Worm (Caenorhabditis elegans) whole organism, young adult: ENCODE data around the gene F18E3.12.

Experiments
- B0261.1 ChIP-seq: sonication (generic microtip); optimal IDR thresholded peaks from 2 replicates; lab custom pipeline; 2016; ENCODE audit warnings: mild to moderate bottlenecking, missing genetic modification characterization, moderate library complexity, missing compliant biosample characterization
- F10E7.11 ChIP-seq: sonication (generic microtip); optimal IDR thresholded peaks from 2 replicates; lab custom pipeline; 2017; ENCODE audit warnings: mild to moderate bottlenecking, missing genetic modification characterization, moderate library complexity, missing compliant biosample characterization
- F23B12.7 ChIP-seq: sonication (generic microtip); optimal IDR thresholded peaks from 2 replicates; lab custom pipeline; 2017; ENCODE audit warnings: missing genetic modification characterization, mild to moderate bottlenecking, missing compliant biosample characterization, antibody characterized with exemption, moderate library complexity; ENCODE audit not compliant: insufficient read depth
- F33H1.4 ChIP-seq: fragments of 200-800 bp; sonication (Bioruptor generic); IDR thresholded peaks from 2 replicates; pipeline ENCODE4 v1.3.6; 2022; ENCODE audit warnings: missing genetic modification reagents, missing genetic modification characterization, missing compliant biosample characterization
- F52B5.7 ChIP-seq: sonication (generic microtip); optimal IDR thresholded peaks from 2 replicates; lab custom pipeline; 2016; ENCODE audit warnings: mild to moderate bottlenecking, missing genetic modification characterization, missing compliant biosample characterization
- F57A8.1 ChIP-seq: fragments of 200-800 bp; sonication (Bioruptor generic); optimal IDR thresholded peaks from 2 replicates; lab custom pipeline; 2018; ENCODE audit warnings: mild to moderate bottlenecking, missing genetic modification characterization, moderate library complexity, missing compliant biosample characterization
- K11D2.4 ChIP-seq: fragments of 200-800 bp; sonication (Bioruptor generic); IDR thresholded peaks from 2 replicates; pipeline ENCODE4 v1.3.6; 2022; ENCODE audit warnings: missing genetic modification reagents, missing genetic modification characterization, missing compliant biosample characterization
- Y56A3A.18 ChIP-seq: fragments of 200-800 bp; sonication (Bioruptor generic); IDR thresholded peaks from 2 replicates; pipeline ENCODE4 v1.3.6; 2022; ENCODE audit warnings: missing genetic modification reagents, missing genetic modification characterization, missing compliant biosample characterization
- Y67H2A.10 ChIP-seq: fragments of 200-800 bp; sonication (Bioruptor generic); conservative IDR thresholded peaks from 2 replicates; pipeline ENCODE4 v1.3.6; 2022; ENCODE audit warnings: missing genetic modification reagents, missing genetic modification characterization, missing compliant biosample characterization
- Y95B8A.8 ChIP-seq: fragments of 200-800 bp; sonication (Bioruptor generic); IDR thresholded peaks from 2 replicates; pipeline ENCODE4 v1.3.6; 2022; ENCODE audit warnings: missing genetic modification reagents, missing genetic modification characterization, missing compliant biosample characterization
- aptf-2 ChIP-seq: fragments of 200-800 bp; sonication (Bioruptor generic); conservative IDR thresholded peaks from 2 replicates; pipeline ENCODE4 v1.3.6; 2022; ENCODE audit warnings: missing genetic modification reagents, missing genetic modification characterization, missing compliant biosample characterization
- aptf-3 ChIP-seq: fragments of 200-800 bp; sonication (Bioruptor generic); IDR thresholded peaks from 2 replicates; pipeline ENCODE4 v1.3.6; 2022; ENCODE audit warnings: missing genetic modification characterization, missing compliant biosample characterization
- ccch-3 ChIP-seq: fragments of 200-800 bp; sonication (Bioruptor generic); optimal IDR thresholded peaks from 2 replicates; lab custom pipeline; 2018; ENCODE audit warnings: mild to moderate bottlenecking, missing genetic modification characterization, missing compliant biosample characterization
- ceh-58 ChIP-seq: fragments of 200-800 bp; sonication (Bioruptor generic); IDR thresholded peaks from 2 replicates; pipeline ENCODE4 v1.3.6; 2022; ENCODE audit warnings: missing genetic modification characterization, missing compliant biosample characterization
- ceh-79 ChIP-seq: sonication (generic microtip); optimal IDR thresholded peaks from 2 replicates; lab custom pipeline; 2017; ENCODE audit warnings: mild to moderate bottlenecking, missing genetic modification characterization, missing compliant biosample characterization
- ceh-91 ChIP-seq: fragments of 200-800 bp; sonication (Bioruptor generic); IDR thresholded peaks from 2 replicates; pipeline ENCODE4 v1.3.6; 2022; ENCODE audit warnings: missing genetic modification reagents, missing genetic modification characterization, missing compliant biosample characterization
- dox-1 ChIP-seq: fragments of 200-800 bp; sonication (Bioruptor generic); IDR thresholded peaks from 2 replicates; pipeline ENCODE4 v1.3.6; 2022; ENCODE audit warnings: missing genetic modification reagents, missing genetic modification characterization, missing compliant biosample characterization
- fkh-3 ChIP-seq: sonication (generic microtip); optimal IDR thresholded peaks from 2 replicates; lab custom pipeline; 2016; ENCODE audit warnings: mild to moderate bottlenecking, missing genetic modification characterization, missing compliant biosample characterization
- hmg-1.2 ChIP-seq: fragments of 200-800 bp; sonication (Bioruptor generic); IDR thresholded peaks from 2 replicates; pipeline ENCODE4 v1.3.6; 2022; ENCODE audit warnings: missing genetic modification reagents, missing genetic modification characterization, missing compliant biosample characterization
- hmg-20 ChIP-seq: fragments of 200-800 bp; sonication (Bioruptor generic); IDR thresholded peaks from 2 replicates; pipeline ENCODE4 v1.3.6; 2022; ENCODE audit warnings: missing genetic modification reagents, missing genetic modification characterization, missing compliant biosample characterization
- hsf-1 ChIP-seq: fragments of 200-800 bp; sonication (Bioruptor generic); IDR thresholded peaks from 2 replicates; pipeline ENCODE4 v1.3.6; 2022; ENCODE audit warnings: missing genetic modification reagents, missing genetic modification characterization, missing compliant biosample characterization
- lin-35 ChIP-seq, 3 experiments: fragments of 150-350 bp in 2 of 3; sonication (generic microtip) in 1 of 3; optimal IDR thresholded peaks; 2 replicates each; lab custom pipeline; 2014 to 2018; ENCODE audit warnings: missing biosample characterization in 3 of 3, missing genetic modification characterization in 3 of 3, missing genetic modification reagents in 3 of 3
- lin-40 ChIP-seq: sonication (generic microtip); optimal IDR thresholded peaks from 2 replicates; lab custom pipeline; 2016; ENCODE audit warnings: missing genetic modification characterization, mild to moderate bottlenecking, missing compliant biosample characterization, missing genotype, missing genetic modification reagents
- lir-1 ChIP-seq: fragments of 200-800 bp; sonication (Bioruptor generic); conservative IDR thresholded peaks from 2 replicates; pipeline ENCODE4 v1.3.6; 2022; ENCODE audit warnings: missing genetic modification reagents, missing genetic modification characterization, missing compliant biosample characterization
- madf-10 ChIP-seq: sonication (generic microtip); optimal IDR thresholded peaks from 2 replicates; lab custom pipeline; 2016; ENCODE audit warnings: mild to moderate bottlenecking, missing genetic modification characterization, missing compliant biosample characterization
- madf-6 ChIP-seq: fragments of 200-800 bp; sonication (Bioruptor generic); IDR thresholded peaks from 2 replicates; pipeline ENCODE4 v1.3.6; 2022; ENCODE audit warnings: missing genetic modification reagents, missing genetic modification characterization, missing compliant biosample characterization
- madf-8 ChIP-seq: fragments of 200-800 bp; sonication (Bioruptor generic); conservative IDR thresholded peaks from 2 replicates; pipeline ENCODE4 v1.3.6; 2022; ENCODE audit warnings: missing genetic modification reagents, missing genetic modification characterization, missing compliant biosample characterization
- mcd-1 ChIP-seq: fragments of 200-800 bp; sonication (Bioruptor generic); IDR thresholded peaks from 2 replicates; pipeline ENCODE4 v1.3.6; 2022; ENCODE audit warnings: missing genetic modification reagents, missing genetic modification characterization, missing compliant biosample characterization
- mxl-1 ChIP-seq: sonication (generic microtip); optimal IDR thresholded peaks from 2 replicates; lab custom pipeline; 2016; ENCODE audit warnings: missing genetic modification characterization, missing compliant biosample characterization
- nfyb-1 ChIP-seq: fragments of 200-800 bp; sonication (Bioruptor generic); IDR thresholded peaks from 2 replicates; pipeline ENCODE4 v1.3.6; 2022; ENCODE audit warnings: missing genetic modification reagents, missing genetic modification characterization, missing compliant biosample characterization
- nhr-80 ChIP-seq: sonication (generic microtip); optimal IDR thresholded peaks from 2 replicates; lab custom pipeline; 2016; ENCODE audit warnings: missing genetic modification characterization, missing compliant biosample characterization
- nhr-90 ChIP-seq: sonication (generic microtip); optimal IDR thresholded peaks from 2 replicates; lab custom pipeline; 2016; ENCODE audit warnings: missing genotype, mild to moderate bottlenecking, missing genetic modification characterization, missing compliant biosample characterization
- rcor-1 ChIP-seq: fragments of 200-800 bp; sonication (Bioruptor generic); IDR thresholded peaks from 2 replicates; pipeline ENCODE4 v1.3.6; 2022; ENCODE audit warnings: missing genetic modification reagents, missing genetic modification characterization, missing compliant biosample characterization
- rec-8 ChIP-seq, 2 experiments: sonication (generic microtip); optimal IDR thresholded peaks; 2 replicates each; lab custom pipeline; 2016; ENCODE audit warnings: mild to moderate bottlenecking in 2 of 2, missing genetic modification characterization in 2 of 2, missing genetic modification reagents in 2 of 2, missing genotype in 2 of 2, missing biosample characterization in 1 of 2, missing compliant biosample characterization in 1 of 2, moderate library complexity in 1 of 2
- repo-1 ChIP-seq: sonication (generic microtip); optimal IDR thresholded peaks from 2 replicates; lab custom pipeline; 2017; ENCODE audit warnings: mild to moderate bottlenecking, missing genetic modification characterization, missing compliant biosample characterization
- rpc-1 ChIP-seq, 2 experiments: fragments of 150-350 bp in 1 of 2; sonication (generic microtip) in 1 of 2; optimal IDR thresholded peaks; 2 replicates each; lab custom pipeline; 2014 to 2018; ENCODE audit warnings: missing biosample characterization in 1 of 2, missing genetic modification characterization in 1 of 2, missing genetic modification reagents in 1 of 2, missing genotype in 1 of 2
- sea-2 ChIP-seq: fragments of 200-800 bp; sonication (Bioruptor generic); IDR thresholded peaks from 2 replicates; pipeline ENCODE4 v1.3.6; 2022; ENCODE audit warnings: missing genetic modification characterization, missing compliant biosample characterization
- snpc-1.3 ChIP-seq: sonication (generic microtip); optimal IDR thresholded peaks from 2 replicates; lab custom pipeline; 2017; ENCODE audit warnings: missing genetic modification characterization, mild to moderate bottlenecking, missing compliant biosample characterization, antibody characterized with exemption, moderate library complexity, missing genotype, missing genetic modification reagents; ENCODE audit not compliant: insufficient read depth
- snpc-3.4 ChIP-seq: sonication (generic microtip); optimal IDR thresholded peaks from 2 replicates; lab custom pipeline; 2017; ENCODE audit warnings: missing genetic modification characterization, mild to moderate bottlenecking, missing compliant biosample characterization, antibody characterized with exemption, moderate library complexity, missing genotype, missing genetic modification reagents
- somi-1 ChIP-seq: fragments of 200-800 bp; sonication (Bioruptor generic); optimal IDR thresholded peaks from 2 replicates; lab custom pipeline; 2018; ENCODE audit warnings: mild to moderate bottlenecking, missing genetic modification characterization, missing compliant biosample characterization
- sptf-2 ChIP-seq: fragments of 200-800 bp; sonication (Bioruptor generic); optimal IDR thresholded peaks from 2 replicates; lab custom pipeline; 2018; ENCODE audit warnings: mild to moderate bottlenecking, missing genetic modification characterization, missing compliant biosample characterization
- zim-3 ChIP-seq: sonication (generic microtip); optimal IDR thresholded peaks from 2 replicates; lab custom pipeline; 2017; ENCODE audit warnings: mild to moderate bottlenecking, missing genetic modification characterization, moderate library complexity, missing compliant biosample characterization

The F18E3.12 gene

DNA sequence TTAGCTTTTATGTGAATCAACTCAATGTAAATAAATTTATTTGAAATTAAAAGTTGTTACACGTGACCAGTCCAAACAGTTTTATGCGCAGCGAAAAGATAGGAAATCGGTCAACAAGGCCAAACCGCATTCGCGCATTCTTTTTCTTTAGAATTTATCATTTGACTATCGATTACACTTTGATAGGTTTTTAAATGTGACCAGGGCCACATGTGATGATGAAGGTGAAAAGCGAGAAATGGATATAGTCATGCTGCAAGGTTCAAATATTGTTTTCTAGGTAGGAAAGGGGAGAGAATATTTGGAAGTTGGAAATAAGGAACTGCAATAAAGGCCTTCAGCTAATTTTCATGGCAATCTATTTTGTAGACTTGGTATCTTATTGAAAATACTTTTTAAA is 22.1 kb downstream of the F18E3.12 start (continued):
- no peak for TF ChIP-seq lin-35 (GFP tag; optimal IDR thresholded peaks at IDR 0.05; lab: Kevin White, UChicago)
- no peak for TF ChIP-seq zim-3 (tag; lab: Kevin White, UChicago)
- no peak; the same call in 1 of the 2 replicates for TF ChIP-seq nfyb-1
- no peak for TF ChIP-seq F23B12.7 (tag; lab: Kevin White, UChicago)
- TF ChIP-seq Y67H2A.10, result no peak
- TF ChIP-seq ceh-91 (GFP tag; lab: Robert Waterston, UW), result no peak
- TF ChIP-seq rcor-1 (GFP tag; lab: Robert Waterston, UW), result no peak
- no peak for TF ChIP-seq dox-1
- TF ChIP-seq fkh-3 (tag; lab: Kevin White, UChicago), result peak; percentile 12
- no peak for TF ChIP-seq F57A8.1 (GFP tag; lab: Kevin White, UChicago)
- TF ChIP-seq sptf-2 (GFP tag; lab: Kevin White, UChicago), result no peak
- TF ChIP-seq F10E7.11 (tag; lab: Kevin White, UChicago), result no peak
- TF ChIP-seq snpc-1.3, result no peak
- TF ChIP-seq sea-2 (GFP tag; lab: Robert Waterston, UW), result no peak
- TF ChIP-seq snpc-3.4, result no peak

DNA sequence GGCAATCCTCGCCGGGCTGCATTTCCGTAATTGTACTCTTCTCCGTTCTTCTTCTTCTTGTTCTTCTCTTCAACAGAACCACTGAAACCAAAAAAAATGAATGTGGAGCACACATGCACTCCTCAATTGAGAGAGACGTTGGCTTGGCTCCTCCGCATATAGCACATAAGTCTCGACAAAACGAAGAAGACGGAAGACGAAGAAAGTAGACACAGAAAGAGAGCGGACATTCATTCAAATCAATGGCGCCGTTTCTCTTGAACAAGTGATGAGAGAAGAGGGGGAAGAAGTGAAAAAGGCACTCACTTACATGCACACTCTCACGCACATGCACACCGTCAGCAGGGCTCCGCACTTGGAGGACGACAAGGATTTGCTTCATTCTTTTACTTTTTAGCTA is 22.8 kb downstream of the F18E3.12 start, which contains the start of gene F25E5.9:
F25E5.9 (minus strand) TSS at position 382 of the 400 bp plus-strand sequence.
- peak; percentile 18; the same call in 1 of the 2 replicates for TF ChIP-seq mcd-1 (GFP tag; lab: Robert Waterston, UW)
- TF ChIP-seq F52B5.7, result peak; percentile 10
- TF ChIP-seq F10E7.11 (tag; lab: Kevin White, UChicago), result peak; percentile 63
- no peak for TF ChIP-seq rpc-1 (optimal IDR thresholded peaks at IDR 0.05; lab: Kevin White, UChicago)
- TF ChIP-seq rpc-1 (tag; optimal IDR thresholded peaks at IDR 0.05; lab: Kevin White, UChicago), result no peak
- 0 out of 2 replicates have a peak, but pooled peaks have one; percentile 16 for TF ChIP-seq K11D2.4 (GFP tag; lab: Robert Waterston, UW)

DNA sequence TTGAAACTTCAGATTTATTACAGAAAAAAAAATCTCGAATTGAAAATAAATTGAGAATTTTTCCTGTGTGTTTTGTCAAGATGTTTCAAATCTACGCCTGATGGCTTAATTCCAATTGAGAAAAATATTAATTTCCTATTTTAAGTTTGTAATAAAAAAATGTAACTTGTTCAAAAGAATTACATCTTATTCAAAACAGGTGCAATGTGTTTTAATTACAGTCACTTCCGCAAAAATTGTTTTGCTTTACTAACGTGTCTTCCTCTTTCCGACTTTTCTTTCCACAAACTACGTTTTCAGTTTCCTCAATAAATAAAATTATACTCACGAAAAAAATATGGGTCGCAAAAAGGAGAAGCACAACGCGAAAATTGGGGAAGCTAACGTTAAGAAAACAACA is 23.2 kb downstream of the F18E3.12 start, which contains the start of gene F25E5.16:
F25E5.16 (plus strand) TSS at position 301 of the 400 bp plus-strand sequence.
- no peak for TF ChIP-seq aptf-2 (GFP tag; lab: Robert Waterston, UW)
- no peak for TF ChIP-seq lir-1 (GFP tag; lab: Robert Waterston, UW)
- no peak for TF ChIP-seq ccch-3
- no peak for TF ChIP-seq nhr-90 (tag; lab: Kevin White, UChicago)
- TF ChIP-seq Y95B8A.8 (GFP tag; lab: Robert Waterston, UW), result no peak
- no peak for TF ChIP-seq ceh-58 (GFP tag; lab: Robert Waterston, UW)
- TF ChIP-seq mxl-1 (tag; lab: Kevin White, UChicago), result no peak
- no peak for TF ChIP-seq hmg-20 (GFP tag; lab: Robert Waterston, UW)
- TF ChIP-seq aptf-3, result no peak
- no peak for TF ChIP-seq Y56A3A.18
- no peak for TF ChIP-seq hsf-1 (GFP tag; lab: Robert Waterston, UW)
- TF ChIP-seq nhr-80 (tag; lab: Kevin White, UChicago), result no peak
- no peak for TF ChIP-seq rpc-1 (optimal IDR thresholded peaks at IDR 0.05; lab: Kevin White, UChicago)
- no peak for TF ChIP-seq rpc-1 (tag; optimal IDR thresholded peaks at IDR 0.05; lab: Kevin White, UChicago)

DNA sequence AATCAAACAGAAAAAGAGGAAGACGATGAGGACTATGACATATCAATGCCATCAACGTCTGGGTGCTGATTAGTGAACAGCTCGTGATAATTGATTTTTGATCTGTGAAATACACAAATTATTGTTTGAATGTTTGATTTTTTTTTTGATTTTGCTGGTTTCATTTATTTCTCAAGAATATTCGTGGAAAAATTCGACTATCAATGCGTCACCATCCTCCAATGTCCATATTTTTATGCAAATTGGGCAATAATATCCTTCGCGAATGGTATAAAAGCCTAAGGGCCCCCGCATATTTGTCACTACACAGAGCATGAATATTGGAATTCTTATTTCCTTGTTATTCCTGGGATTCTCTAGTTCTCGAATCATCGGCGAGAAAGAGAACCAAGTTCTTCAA is 25.0 kb downstream of the F18E3.12 start, which contains the start of gene try-13:
try-13 (plus strand) TSS at position 301 of the 400 bp plus-strand sequence.
- TF ChIP-seq hmg-1.2 (GFP tag; lab: Robert Waterston, UW) (no peak), repo-1 (tag; lab: Kevin White, UChicago) (no peak), madf-6 (GFP tag; lab: Robert Waterston, UW) (no peak), rec-8 (tag; optimal IDR thresholded peaks at IDR 0.05; lab: Kevin White, UChicago) (no peak), B0261.1 (tag; lab: Kevin White, UChicago) (no peak), lin-35 (GFP tag; optimal IDR thresholded peaks at IDR 0.05; lab: Kevin White, UChicago) (no peak), somi-1 (GFP tag; lab: Kevin White, UChicago) (no peak), mxl-1 (tag; lab: Kevin White, UChicago) (no peak), madf-8 (GFP tag; lab: Robert Waterston, UW) (no peak), madf-10 (tag; lab: Kevin White, UChicago) (no peak), lin-40 (tag; lab: Kevin White, UChicago) (no peak), ceh-79 (tag; lab: Kevin White, UChicago) (no peak), ceh-58 (GFP tag; lab: Robert Waterston, UW) (no peak), F33H1.4 (GFP tag; lab: Robert Waterston, UW) (no peak)
